Worm (Caenorhabditis elegans) whole organism, L4 larva: Measurements from ENCODE around the gene srw-89.

Source experiments
- F26F4.8 ChIP-seq: fragments of 200-800 bp; sonication (Bioruptor generic); conservative IDR thresholded peaks from 2 replicates; pipeline ENCODE4 v1.3.6; 2022; ENCODE audit warnings: missing genetic modification characterization, missing compliant biosample characterization
- hlh-30 ChIP-seq: sonication (generic microtip); optimal IDR thresholded peaks from 2 replicates; lab custom pipeline; 2017; ENCODE audit warnings: antibody characterized with exemption, mild to moderate bottlenecking, missing genetic modification characterization, missing compliant biosample characterization; ENCODE audit not compliant: insufficient read depth
- lin-13 ChIP-seq: fragments of 150-350 bp; optimal IDR thresholded peaks from 2 replicates; lab custom pipeline; 2014; ENCODE audit warnings: missing biosample characterization, missing genetic modification reagents, missing genetic modification characterization
- lin-39 ChIP-seq: fragments of 150-350 bp; optimal IDR thresholded peaks from 2 replicates; lab custom pipeline; 2014; ENCODE audit warnings: missing biosample characterization, missing genetic modification reagents, missing genetic modification characterization
- madf-9 ChIP-seq: fragments of 200-800 bp; sonication (Bioruptor generic); conservative IDR thresholded peaks from 2 replicates; pipeline ENCODE4 v1.3.6; 2022; ENCODE audit warnings: missing genetic modification reagents, missing genetic modification characterization, missing compliant biosample characterization
- nhr-42 ChIP-seq: fragments of 200-800 bp; sonication (Bioruptor generic); IDR thresholded peaks from 2 replicates; pipeline ENCODE4 v1.3.6; 2022; ENCODE audit warnings: missing genetic modification characterization, missing compliant biosample characterization
- nhr-6 ChIP-seq: fragments of 150-350 bp; optimal IDR thresholded peaks from 2 replicates; lab custom pipeline; 2014; ENCODE audit warnings: missing biosample characterization, missing genetic modification characterization

DNA sequence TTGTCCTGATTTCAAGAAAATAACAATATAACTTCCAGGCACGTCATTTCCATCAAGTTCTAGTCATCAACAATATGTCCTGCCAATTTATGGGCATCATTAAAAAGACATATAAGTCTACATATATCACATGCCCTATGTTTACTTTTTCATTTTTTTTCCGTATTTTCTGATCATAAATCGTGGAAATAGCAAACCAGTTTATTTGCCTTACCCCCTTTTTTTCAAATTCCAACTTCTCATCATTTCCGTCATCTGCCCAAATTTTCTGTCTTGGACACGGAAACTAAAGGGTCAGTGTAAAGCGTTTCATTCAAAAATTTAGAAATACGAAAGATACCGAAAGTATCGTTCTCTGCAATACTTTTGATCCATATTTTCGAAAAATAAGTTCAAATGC is 24.5 kb upstream of the srw-89 start:
- TF ChIP-seq hlh-30 (no peak), nhr-42 (no peak), nhr-6 (tag; lab: Kevin White, UChicago) (no peak), lin-13 (GFP tag; lab: Kevin White, UChicago) (no peak), madf-9 (GFP tag; lab: Robert Waterston, UW) (no peak), lin-39 (tag; lab: Kevin White, UChicago) (no peak), F26F4.8 (GFP tag; lab: Robert Waterston, UW) (no peak)
